Worm (Caenorhabditis elegans): ENCODE data around the gene Y39B6A.10.

DNA sequence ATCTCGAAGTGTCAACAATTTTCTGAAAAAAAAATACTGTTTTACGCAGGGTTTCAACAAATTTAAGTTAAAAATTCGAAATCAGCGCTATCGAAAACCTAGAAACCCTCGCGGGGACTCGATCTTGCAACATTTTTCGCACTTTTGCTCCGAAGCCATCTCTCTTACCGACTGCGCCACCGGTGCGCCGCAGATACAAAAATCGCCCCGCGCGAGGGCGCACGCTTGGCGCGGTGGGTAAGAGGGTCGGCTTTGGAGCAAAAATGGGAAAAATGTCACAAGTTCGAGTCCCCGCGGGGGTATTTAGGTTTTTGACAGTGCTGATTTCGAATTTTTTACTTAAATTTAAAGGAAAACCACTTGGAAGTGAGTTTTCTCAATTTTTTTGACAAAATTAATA, 42.5 kb downstream of the Y39B6A.10 start:
- TF ChIP-seq B0310.2 (tag; optimal IDR thresholded peaks at IDR 0.05): no peak
- no peak for TF ChIP-seq hmg-4 (GFP tag; optimal IDR thresholded peaks at IDR 0.05)
- no peak for TF ChIP-seq tbx-37 (GFP tag; conservative IDR thresholded peaks at IDR 0.05)
- no peak for TF ChIP-seq pes-1 (GFP tag; IDR thresholded peaks at IDR 0.05)
- TF ChIP-seq hnd-1 (tag; optimal IDR thresholded peaks at IDR 0.05): no peak

Measured in whole organism, early embryonic.